Fruit fly (Drosophila melanogaster) S2 (cell line): ENCODE data around the gene Sry-beta.
A peak's percentile ranks its signal among the peaks of the same experiment; 100 is the strongest.

Source experiments
- CG8478 ChIP-seq: fragments of >200 bp; optimal IDR thresholded peaks from 2 replicates; lab custom pipeline; 2018
- CTCF ChIP-seq, 2 experiments: fragments of >200 bp; optimal IDR thresholded peaks; 2 replicates each; lab custom pipeline; 2018

DNA sequence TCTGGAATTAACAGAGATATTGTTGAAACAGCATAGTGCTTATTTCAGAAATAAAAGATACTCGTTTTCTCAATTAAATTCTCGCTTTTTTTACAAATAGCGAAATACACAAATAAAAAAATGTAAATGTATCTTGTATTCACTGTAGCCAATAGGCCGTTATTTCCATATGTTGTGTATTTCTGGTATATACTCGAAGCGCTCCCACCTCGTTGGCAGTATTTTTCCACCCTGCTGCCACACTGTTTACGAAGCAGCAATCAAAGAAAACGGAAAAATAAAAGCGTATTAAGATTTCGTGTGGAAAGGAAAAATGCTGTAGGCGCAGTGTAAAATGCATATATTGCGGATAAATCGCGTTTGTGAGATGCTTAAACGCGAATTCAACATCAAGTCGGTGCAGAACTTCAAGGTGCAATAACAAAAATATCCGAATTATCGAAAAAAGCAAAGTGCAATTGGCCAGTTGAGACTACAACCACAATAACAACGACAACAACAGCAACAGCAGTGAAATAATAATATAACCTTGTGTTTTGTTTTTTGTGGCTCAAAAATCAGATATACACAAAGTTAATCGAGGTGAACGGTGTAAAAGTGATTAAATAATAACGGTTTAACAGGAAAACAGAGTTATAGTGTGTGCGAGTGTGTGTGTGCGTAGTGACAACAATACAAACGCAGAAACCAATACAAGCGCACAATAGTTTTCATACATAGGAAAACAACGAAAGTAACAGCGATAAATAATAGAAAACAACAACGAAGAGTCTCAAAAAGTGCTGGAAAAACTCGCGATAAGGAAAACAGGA is 18.7 kb downstream of the Sry-beta start, which contains the start of gene sima:
- peak in 1 of 2 experiments; percentile 20 for TF ChIP-seq CTCF (optimal IDR thresholded peaks at IDR 0.05; lab: Kevin White, UChicago)
- no peak for TF ChIP-seq CG8478 (lab: Kevin White, UChicago)
